Worm (Caenorhabditis elegans): ENCODE results near the gene drd-10.
"Not testable (repeated sequence)": the region's sequence is repeated elsewhere in the genome, so short reads cannot be mapped to it uniquely, and the experiment has no call there.

The drd-10 gene

ce11 chrV:7054598-7054997 is 47.2 kb downstream of the drd-10 start, which contains the start of gene spig-8:
Gene spig-8, plus strand, starts transcription at chrV:7054898.
- TF ChIP-seq ztf-23 (GFP tag; IDR thresholded peaks at IDR 0.05) (no peak), T22C8.4 (GFP tag; IDR thresholded peaks at IDR 0.05) (no peak), ref-1 (GFP tag; conservative IDR thresholded peaks at IDR 0.05) (no peak), klf-2 (GFP tag; conservative IDR thresholded peaks at IDR 0.05) (no peak), ztf-29 (GFP tag; IDR thresholded peaks at IDR 0.05) (no peak), tab-1 (GFP tag; IDR thresholded peaks at IDR 0.05) (no peak)

- not testable (repeated sequence) for TF ChIP-seq ztf-29, T22C8.4, ztf-23 (GFP tag; IDR thresholded peaks at IDR 0.05)
Measured at ce11 chrV:7057795-7058194, 50.4 kb downstream of the drd-10 start, which contains the start of gene Y57E12AL.2. Gene Y57E12AL.2, plus strand, starts transcription at chrV:7058095.
